Worm (Caenorhabditis elegans) whole organism, mixed stage, embryonic: Measurements from ENCODE around the gene F21D9.2.

Experiments used
- M03D4.4 ChIP-seq: sonication (generic microtip); optimal IDR thresholded peaks from 2 replicates; lab custom pipeline; 2017; ENCODE audit warnings: mild to moderate bottlenecking, missing genetic modification characterization, missing compliant biosample characterization
- bed-3 ChIP-seq: fragments of 200-800 bp; sonication (Bioruptor generic); optimal IDR thresholded peaks from 3 replicates; lab custom pipeline; 2018; ENCODE audit warnings: mild to moderate bottlenecking, missing genetic modification characterization, moderate library complexity, missing compliant biosample characterization
- blmp-1 ChIP-seq: fragments of 150-350 bp; optimal IDR thresholded peaks from 2 replicates; lab custom pipeline; 2014; ENCODE audit warnings: missing biosample characterization, missing genetic modification characterization
- ceh-39 ChIP-seq: fragments of 150-350 bp; optimal IDR thresholded peaks from 2 replicates; lab custom pipeline; 2014; ENCODE audit warnings: missing biosample characterization, missing genetic modification characterization
- ceh-43 ChIP-seq: fragments of 200-800 bp; sonication (Bioruptor generic); optimal IDR thresholded peaks from 2 replicates; lab custom pipeline; 2018; ENCODE audit warnings: mild to moderate bottlenecking, missing genetic modification characterization, moderate library complexity, missing compliant biosample characterization
- ceh-83 ChIP-seq: fragments of 200-800 bp; sonication (Bioruptor generic); optimal IDR thresholded peaks from 2 replicates; lab custom pipeline; 2018; ENCODE audit warnings: mild to moderate bottlenecking, missing genetic modification characterization, missing compliant biosample characterization
- ces-1 ChIP-seq: fragments of 150-350 bp; optimal IDR thresholded peaks from 2 replicates; lab custom pipeline; 2014; ENCODE audit warnings: missing biosample characterization, missing genetic modification reagents, missing genetic modification characterization
- cnd-1 ChIP-seq: fragments of 200-800 bp; sonication (Bioruptor generic); optimal IDR thresholded peaks from 2 replicates; lab custom pipeline; 2018; ENCODE audit warnings: mild to moderate bottlenecking, missing genetic modification characterization, missing compliant biosample characterization
- drap-1 ChIP-seq: fragments of 200-800 bp; sonication (Bioruptor generic); optimal IDR thresholded peaks from 3 replicates; lab custom pipeline; 2018; ENCODE audit warnings: mild to moderate bottlenecking, missing genetic modification characterization, missing compliant biosample characterization
- elt-1 ChIP-seq: sonication (generic microtip); optimal IDR thresholded peaks from 2 replicates; lab custom pipeline; 2017; ENCODE audit warnings: missing genetic modification characterization, mild to moderate bottlenecking, missing compliant biosample characterization, antibody characterized with exemption, moderate library complexity, borderline replicate concordance; ENCODE audit not compliant: insufficient read depth
- elt-3 ChIP-seq: fragments of 150-350 bp; optimal IDR thresholded peaks from 2 replicates; lab custom pipeline; 2014; ENCODE audit warnings: missing biosample characterization, missing genetic modification characterization
- ham-2 ChIP-seq: fragments of 200-800 bp; sonication (Bioruptor generic); optimal IDR thresholded peaks from 2 replicates; lab custom pipeline; 2018; ENCODE audit warnings: mild to moderate bottlenecking, missing genetic modification characterization, missing compliant biosample characterization
- hlh-1 ChIP-seq: fragments of 150-350 bp; optimal IDR thresholded peaks from 2 replicates; lab custom pipeline; 2014; ENCODE audit warnings: missing biosample characterization, missing genetic modification reagents, missing genetic modification characterization
- lin-13 ChIP-seq: fragments of 150-350 bp; optimal IDR thresholded peaks from 2 replicates; lab custom pipeline; 2014; ENCODE audit warnings: missing biosample characterization, missing genetic modification characterization
- lsy-2 ChIP-seq: fragments of 150-350 bp; optimal IDR thresholded peaks from 2 replicates; lab custom pipeline; 2014; ENCODE audit warnings: missing biosample characterization, missing genetic modification characterization
- mep-1 ChIP-seq: fragments of 150-350 bp; optimal IDR thresholded peaks from 2 replicates; lab custom pipeline; 2017; ENCODE audit warnings: missing biosample characterization, missing genetic modification reagents, missing genetic modification characterization, inconsistent platforms
- mls-2 ChIP-seq: sonication (generic microtip); optimal IDR thresholded peaks from 2 replicates; lab custom pipeline; 2016; ENCODE audit warnings: mild to moderate bottlenecking, missing genetic modification characterization, moderate library complexity, missing compliant biosample characterization
- nhr-12 ChIP-seq: fragments of 150-350 bp; optimal IDR thresholded peaks from 2 replicates; lab custom pipeline; 2014; ENCODE audit warnings: missing biosample characterization, missing genetic modification characterization
- nhr-2 ChIP-seq: fragments of 150-350 bp; optimal IDR thresholded peaks from 2 replicates; lab custom pipeline; 2014; ENCODE audit warnings: missing biosample characterization, missing genetic modification characterization
- nhr-237 ChIP-seq: fragments of 150-350 bp; optimal IDR thresholded peaks from 2 replicates; lab custom pipeline; 2014; ENCODE audit warnings: missing biosample characterization, missing genetic modification characterization
- nhr-76 ChIP-seq: sonication (generic microtip); optimal IDR thresholded peaks from 2 replicates; lab custom pipeline; 2017; ENCODE audit warnings: missing biosample characterization, missing genetic modification characterization
- pha-4 ChIP-seq: fragments of 150-350 bp; optimal IDR thresholded peaks from 2 replicates; lab custom pipeline; 2018; ENCODE audit warnings: missing biosample characterization, missing genetic modification reagents, missing genetic modification characterization
- sem-2 ChIP-seq: fragments of 200-800 bp; sonication (Bioruptor generic); optimal IDR thresholded peaks from 2 replicates; lab custom pipeline; 2018; ENCODE audit warnings: mild to moderate bottlenecking, missing genetic modification characterization, missing compliant biosample characterization
- snpc-4 ChIP-seq: fragments of 150-350 bp; optimal IDR thresholded peaks from 2 replicates; lab custom pipeline; 2014; ENCODE audit warnings: missing biosample characterization, missing genetic modification characterization
- sptf-1 ChIP-seq: sonication (generic microtip); optimal IDR thresholded peaks from 2 replicates; lab custom pipeline; 2017; ENCODE audit warnings: mild to moderate bottlenecking, missing genetic modification characterization, moderate library complexity, missing compliant biosample characterization
- tbx-8 ChIP-seq: fragments of 200-800 bp; sonication (Bioruptor generic); optimal IDR thresholded peaks from 2 replicates; lab custom pipeline; 2018; ENCODE audit warnings: mild to moderate bottlenecking, missing genetic modification characterization, moderate library complexity, missing compliant biosample characterization
- unc-120 ChIP-seq: sonication (generic microtip); optimal IDR thresholded peaks from 2 replicates; lab custom pipeline; 2017; ENCODE audit warnings: missing genetic modification characterization, missing compliant biosample characterization; ENCODE audit not compliant: poor library complexity, severe bottlenecking
- unc-39 ChIP-seq: fragments of 150-350 bp; optimal IDR thresholded peaks from 2 replicates; lab custom pipeline; 2014; ENCODE audit warnings: missing biosample characterization, missing genetic modification characterization
- unc-62 ChIP-seq: fragments of 150-350 bp; optimal IDR thresholded peaks from 2 replicates; lab custom pipeline; 2014; ENCODE audit warnings: missing biosample characterization, missing genetic modification reagents, missing genetic modification characterization
- zip-8 ChIP-seq: fragments of 150-350 bp; optimal IDR thresholded peaks from 2 replicates; lab custom pipeline; 2014; ENCODE audit warnings: missing biosample characterization, missing genetic modification characterization
- ztf-11 ChIP-seq: fragments of 150-350 bp; optimal IDR thresholded peaks from 2 replicates; lab custom pipeline; 2014; ENCODE audit warnings: missing biosample characterization, missing genetic modification characterization

F21D9.2 gene

ce11 chrV:19262349-19262748 is at the start of gene F21D9.2:
TSS of gene F21D9.2 (minus strand) at chrV:19262449.
- TF ChIP-seq ztf-11 (no peak), nhr-12 (tag; lab: Kevin White, UChicago) (no peak), nhr-76 (tag; lab: Kevin White, UChicago) (no peak), ceh-83 (GFP tag; lab: Kevin White, UChicago) (no peak), ceh-39 (tag; lab: Kevin White, UChicago) (no peak), cnd-1 (tag; lab: Kevin White, UChicago) (no peak), blmp-1 (no peak), elt-3 (tag; lab: Kevin White, UChicago) (no peak), lin-13 (tag; lab: Kevin White, UChicago) (no peak), elt-1 (tag; lab: Kevin White, UChicago) (no peak), mls-2 (tag; lab: Kevin White, UChicago) (no peak), drap-1 (GFP tag; lab: Kevin White, UChicago) (no peak), ces-1 (no peak), ceh-43 (no peak), bed-3 (GFP tag; lab: Kevin White, UChicago) (no peak), hlh-1 (no peak), M03D4.4 (tag; lab: Kevin White, UChicago) (no peak), ham-2 (GFP tag; lab: Kevin White, UChicago) (no peak), nhr-237 (no peak), unc-39 (no peak)

- no peak for TF ChIP-seq elt-3 (tag; lab: Kevin White, UChicago)
- no peak for TF ChIP-seq unc-39
- TF ChIP-seq unc-62 (GFP tag; lab: Kevin White, UChicago) = no peak
- TF ChIP-seq ztf-11 = no peak
- no peak for TF ChIP-seq sem-2 (GFP tag; lab: Kevin White, UChicago)
- TF ChIP-seq ceh-39 (tag; lab: Kevin White, UChicago) = no peak
Measured at ce11 chrV:19311391-19311790, 49.1 kb upstream of the F21D9.2 start, which contains the start of gene C43D7.8. TSS of gene C43D7.8 (minus strand) at chrV:19311491.

ce11 chrV:19309591-19309990 is 47.3 kb upstream of the F21D9.2 start, which contains the start of gene F55C9.11:
TSS of gene F55C9.11 (minus strand) at chrV:19309691.
- no peak for TF ChIP-seq drap-1 (GFP tag; lab: Kevin White, UChicago)
- no peak for TF ChIP-seq nhr-2 (tag; lab: Kevin White, UChicago)
- no peak for TF ChIP-seq zip-8

- TF ChIP-seq nhr-12 (tag; lab: Kevin White, UChicago) = no peak
- no peak for TF ChIP-seq snpc-4 (tag; lab: Kevin White, UChicago)
- no peak for TF ChIP-seq bed-3 (GFP tag; lab: Kevin White, UChicago)
- TF ChIP-seq tbx-8 (GFP tag; lab: Kevin White, UChicago) = no peak
- no peak for TF ChIP-seq unc-39
Measured at ce11 chrV:19308137-19308536, 45.9 kb upstream of the F21D9.2 start.

- no peak for TF ChIP-seq lsy-2 (tag; lab: Kevin White, UChicago)
- TF ChIP-seq mep-1 (tag; lab: Kevin White, UChicago) = no peak
- TF ChIP-seq ceh-83 (GFP tag; lab: Kevin White, UChicago) = no peak
- no peak for TF ChIP-seq ceh-39 (tag; lab: Kevin White, UChicago)
- TF ChIP-seq M03D4.4 (tag; lab: Kevin White, UChicago) = no peak
- TF ChIP-seq unc-120 (tag; lab: Kevin White, UChicago) = no peak
- no peak for TF ChIP-seq ces-1
- no peak for TF ChIP-seq sptf-1 (tag; lab: Kevin White, UChicago)
- no peak for TF ChIP-seq pha-4 (tag; lab: Kevin White, UChicago)
- no peak for TF ChIP-seq lin-13 (tag; lab: Kevin White, UChicago)
Measured at ce11 chrV:19306906-19307305, 44.7 kb upstream of the F21D9.2 start, which contains the start of gene F55C9.15. TSS of gene F55C9.15 (minus strand) at chrV:19307006.
